Worm (Caenorhabditis elegans) whole organism, L4 larva: ENCODE data around the gene EEED8.14.
A peak's percentile ranks its signal among the peaks of the same experiment; 100 is the strongest.

Source experiments
- D1046.2 ChIP-seq: fragments of 200-800 bp; sonication (Bioruptor generic); IDR thresholded peaks from 2 replicates; pipeline ENCODE4 v1.3.6; 2022; ENCODE audit warnings: missing genetic modification characterization, missing compliant biosample characterization
- F10B5.3 ChIP-seq: sonication (generic microtip); optimal IDR thresholded peaks from 2 replicates; lab custom pipeline; 2016; ENCODE audit warnings: mild to moderate bottlenecking, missing genetic modification characterization, missing compliant biosample characterization
- F37D6.2 ChIP-seq: sonication (generic microtip); optimal IDR thresholded peaks from 2 replicates; lab custom pipeline; 2016; ENCODE audit warnings: mild to moderate bottlenecking, missing genetic modification characterization, missing compliant biosample characterization
- T20F7.1 ChIP-seq: fragments of 200-800 bp; sonication (Bioruptor generic); optimal IDR thresholded peaks from 2 replicates; lab custom pipeline; 2018; ENCODE audit warnings: mild to moderate bottlenecking, missing genetic modification characterization, missing compliant biosample characterization
- Y75B8A.6 ChIP-seq: fragments of 200-800 bp; sonication (Bioruptor generic); IDR thresholded peaks from 2 replicates; pipeline ENCODE4 v1.3.6; 2022; ENCODE audit warnings: missing genetic modification reagents, missing genetic modification characterization, missing compliant biosample characterization
- aha-1 ChIP-seq: fragments of 150-350 bp; peaks from one replicate; lab custom pipeline; 2014; ENCODE audit warnings: missing biosample characterization, missing genetic modification characterization
- cey-2 ChIP-seq: sonication (generic microtip); optimal IDR thresholded peaks from 3 replicates; lab custom pipeline; 2017; ENCODE audit warnings: missing genetic modification characterization, mild to moderate bottlenecking, missing compliant biosample characterization, antibody characterized with exemption, borderline replicate concordance; ENCODE audit not compliant: insufficient read depth
- daf-12 ChIP-seq: fragments of 150-350 bp; optimal IDR thresholded peaks from 2 replicates; lab custom pipeline; 2014; ENCODE audit warnings: missing biosample characterization, missing genetic modification reagents, missing genetic modification characterization
- daf-16 ChIP-seq, 3 experiments: sonication (generic microtip); optimal IDR thresholded peaks; 2 replicates each; lab custom pipeline; 2016 to 2017; ENCODE audit warnings: missing genetic modification characterization in 3 of 3, missing genetic modification reagents in 3 of 3, mild to moderate bottlenecking in 2 of 3, missing compliant biosample characterization in 2 of 3, missing biosample characterization in 1 of 3, moderate library complexity in 1 of 3
- daf-19 ChIP-seq: fragments of 200-800 bp; sonication (Bioruptor generic); conservative IDR thresholded peaks from 2 replicates; pipeline ENCODE4 v1.3.6; 2022; ENCODE audit warnings: missing genetic modification characterization, missing compliant biosample characterization
- daf-8 ChIP-seq: fragments of 200-800 bp; sonication (Bioruptor generic); IDR thresholded peaks from 2 replicates; pipeline ENCODE4 v1.3.6; 2022; ENCODE audit warnings: missing genetic modification characterization, missing compliant biosample characterization
- hlh-11 ChIP-seq: fragments of 200-800 bp; sonication (Bioruptor generic); optimal IDR thresholded peaks from 2 replicates; lab custom pipeline; 2018; ENCODE audit warnings: mild to moderate bottlenecking, missing genetic modification characterization, missing compliant biosample characterization
- hmg-1.1 ChIP-seq: fragments of 200-800 bp; sonication (Bioruptor generic); IDR thresholded peaks from 2 replicates; pipeline ENCODE4 v1.3.6; 2022; ENCODE audit warnings: missing genetic modification reagents, missing genetic modification characterization, missing compliant biosample characterization
- jun-1 ChIP-seq: fragments of 150-350 bp; optimal IDR thresholded peaks from 2 replicates; lab custom pipeline; 2014; ENCODE audit warnings: missing biosample characterization, missing genetic modification reagents, missing genetic modification characterization
- lim-7 ChIP-seq: fragments of 200-800 bp; sonication (Bioruptor generic); IDR thresholded peaks from 2 replicates; pipeline ENCODE4 v1.3.6; 2022; ENCODE audit warnings: missing genetic modification characterization, missing compliant biosample characterization
- lin-13 ChIP-seq: fragments of 150-350 bp; optimal IDR thresholded peaks from 2 replicates; lab custom pipeline; 2014; ENCODE audit warnings: missing biosample characterization, missing genetic modification reagents, missing genetic modification characterization
- lin-15B ChIP-seq: fragments of 150-350 bp; sonication (generic microtip); optimal IDR thresholded peaks from 3 replicates; lab custom pipeline; 2014; ENCODE audit warnings: missing biosample characterization, missing genetic modification characterization
- mdt-29 ChIP-seq: fragments of 200-800 bp; sonication (Bioruptor generic); IDR thresholded peaks from 2 replicates; pipeline ENCODE4 v1.3.6; 2022; ENCODE audit warnings: missing genetic modification reagents, missing genetic modification characterization, missing compliant biosample characterization
- mep-1 ChIP-seq: fragments of 150-350 bp; sonication (generic microtip); optimal IDR thresholded peaks from 3 replicates; lab custom pipeline; 2014; ENCODE audit warnings: missing biosample characterization, missing genetic modification characterization
- mxl-3 ChIP-seq: fragments of 200-800 bp; sonication (Bioruptor generic); optimal IDR thresholded peaks from 2 replicates; lab custom pipeline; 2018; ENCODE audit warnings: mild to moderate bottlenecking, missing genetic modification characterization, missing compliant biosample characterization
- nhr-102 ChIP-seq: sonication (generic microtip); optimal IDR thresholded peaks from 2 replicates; lab custom pipeline; 2016; ENCODE audit warnings: mild to moderate bottlenecking, missing genetic modification characterization, moderate library complexity, missing compliant biosample characterization
- nhr-237 ChIP-seq: sonication (generic microtip); optimal IDR thresholded peaks from 2 replicates; lab custom pipeline; 2017; ENCODE audit warnings: missing biosample characterization, missing genetic modification characterization
- nhr-25 ChIP-seq: sonication (generic microtip); optimal IDR thresholded peaks from 2 replicates; lab custom pipeline; 2017; ENCODE audit warnings: missing genetic modification characterization, mild to moderate bottlenecking, missing compliant biosample characterization, antibody characterized with exemption, moderate library complexity, borderline replicate concordance; ENCODE audit not compliant: insufficient read depth
- nhr-28 ChIP-seq: fragments of 150-350 bp; optimal IDR thresholded peaks from 2 replicates; lab custom pipeline; 2014; ENCODE audit warnings: missing biosample characterization, missing genetic modification characterization
- nhr-48 ChIP-seq: sonication (generic microtip); optimal IDR thresholded peaks from 2 replicates; lab custom pipeline; 2016; ENCODE audit warnings: mild to moderate bottlenecking, missing genetic modification characterization, missing compliant biosample characterization
- pqm-1 ChIP-seq: sonication (generic microtip); optimal IDR thresholded peaks from 2 replicates; lab custom pipeline; 2017; ENCODE audit warnings: missing biosample characterization, missing genetic modification characterization
- tra-1 ChIP-seq: fragments of 200-800 bp; sonication (Bioruptor generic); IDR thresholded peaks from 2 replicates; pipeline ENCODE4 v1.3.6; 2022; ENCODE audit warnings: missing genetic modification reagents, missing genetic modification characterization, missing compliant biosample characterization
- unc-130 ChIP-seq: sonication (generic microtip); optimal IDR thresholded peaks from 2 replicates; lab custom pipeline; 2016; ENCODE audit warnings: missing genetic modification reagents, missing genetic modification characterization, missing compliant biosample characterization
- unc-62 ChIP-seq, 3 experiments: fragments of 150-350 bp in 1 of 3; sonication (generic microtip); optimal IDR thresholded peaks in 2 of 3; peaks in 1 of 3; 1 replicate in 1 of 3; 2 replicates in 2 of 3; lab custom pipeline; 2014 to 2017; ENCODE audit warnings: missing biosample characterization in 3 of 3, missing genetic modification characterization in 3 of 3, missing genetic modification reagents in 3 of 3, missing genotype in 1 of 3
- vab-7 ChIP-seq: fragments of 200-800 bp; sonication (Bioruptor generic); IDR thresholded peaks from 2 replicates; pipeline ENCODE4 v1.3.6; 2022; ENCODE audit warnings: missing genetic modification reagents, missing genetic modification characterization, missing compliant biosample characterization
- zfp-2 ChIP-seq: sonication (generic microtip); optimal IDR thresholded peaks from 2 replicates; lab custom pipeline; 2016; ENCODE audit warnings: mild to moderate bottlenecking, missing genetic modification characterization, missing compliant biosample characterization

Gene EEED8.14

DNA sequence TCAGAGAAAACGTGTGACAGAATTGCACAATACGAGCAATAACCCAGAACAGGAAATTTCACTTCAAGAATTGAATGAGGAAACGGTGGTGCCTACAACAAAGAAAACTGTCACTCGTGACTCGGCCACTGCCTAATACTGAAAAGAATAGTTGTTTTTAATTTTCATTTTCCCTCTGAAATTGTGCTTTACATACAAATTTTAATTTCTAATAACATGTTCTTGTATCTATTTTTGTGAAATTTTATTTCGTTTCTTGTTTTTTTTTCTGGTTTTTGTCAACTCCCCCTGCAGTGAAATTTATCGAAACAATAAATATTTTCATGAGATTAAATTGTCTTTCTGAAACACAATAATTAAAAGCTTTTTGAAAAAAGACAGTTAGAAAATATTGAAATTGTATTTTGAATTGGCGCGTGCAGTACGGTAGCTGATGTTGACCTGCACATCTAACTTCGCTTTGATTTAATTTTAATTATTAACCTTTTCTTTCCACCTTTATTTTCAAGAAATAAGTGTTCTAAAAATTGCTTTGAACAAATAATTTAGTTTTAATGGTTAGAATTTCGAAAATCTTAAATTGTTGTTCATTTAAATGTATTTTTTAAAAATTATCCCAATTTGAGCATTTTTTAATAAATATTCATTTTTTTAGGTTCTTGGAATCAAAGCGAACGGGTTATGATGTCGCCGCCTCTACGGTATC lies 42.0 kb upstream of the EEED8.14 start, which contains the start of gene daz-1:
daz-1 (plus strand) TSS at position 656 of the 706 bp plus-strand sequence.
- TF ChIP-seq unc-130 (GFP tag; lab: Kevin White, UChicago) (peak; percentile 18), Y75B8A.6 (no peak), unc-62 (GFP tag; optimal IDR thresholded peaks at IDR 0.05 in 1 of 2; lab: Kevin White, UChicago) (peak in 1 of 2 experiments; percentile 91), unc-62 (tag; optimal IDR thresholded peaks at IDR 0.05; lab: Kevin White, UChicago) (no peak)
- TF ChIP-seq, all 104 proteins: peak for 2

DNA sequence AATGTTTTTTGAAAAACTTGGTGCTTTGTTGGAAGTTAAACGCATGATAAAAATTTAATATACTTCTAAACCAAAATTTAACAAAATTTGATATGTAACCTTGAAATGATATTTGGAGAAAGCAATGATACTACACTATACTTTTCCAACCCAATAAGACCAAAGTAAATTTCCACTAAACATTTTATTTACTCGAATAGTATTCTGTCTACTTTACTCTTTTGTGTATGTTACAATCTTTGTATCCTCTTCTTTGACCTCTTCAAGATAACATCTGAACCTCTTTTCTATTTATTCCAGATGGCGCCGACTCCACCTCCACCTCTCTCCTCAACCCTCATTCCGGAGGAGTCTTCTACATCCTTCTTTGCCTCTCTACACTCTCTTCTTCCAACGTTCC lies 39.7 kb upstream of the EEED8.14 start, which contains the start of gene dhs-5:
dhs-5 (plus strand) TSS at position 301 of the 400 bp plus-strand sequence.
- no peak for TF ChIP-seq lin-13 (GFP tag; lab: Kevin White, UChicago)
- no peak for TF ChIP-seq tra-1 (GFP tag; lab: Robert Waterston, UW)
- TF ChIP-seq jun-1 (tag; lab: Kevin White, UChicago) = no peak
- TF ChIP-seq, all 104 proteins: peak for 0

ce11 chrII:5451278-5451677 lies 37.4 kb upstream of the EEED8.14 start:
- TF ChIP-seq vab-7 = no peak
- peak; percentile 82 for TF ChIP-seq aha-1 (tag; lab: Kevin White, UChicago)

ce11 chrII:5449620-5450019 lies 35.8 kb upstream of the EEED8.14 start:
- peak; percentile 79 for TF ChIP-seq nhr-28
- peak in 1 of 2 experiments; percentile 82 for TF ChIP-seq unc-62 (GFP tag; optimal IDR thresholded peaks at IDR 0.05 in 1 of 2; lab: Kevin White, UChicago)
- TF ChIP-seq unc-62 (tag; optimal IDR thresholded peaks at IDR 0.05; lab: Kevin White, UChicago) = no peak
- no peak for TF ChIP-seq nhr-25 (tag; lab: Kevin White, UChicago)

ce11 chrII:5449219-5449618 lies 35.4 kb upstream of the EEED8.14 start:
- TF ChIP-seq nhr-28 = no peak
- TF ChIP-seq jun-1 (tag; lab: Kevin White, UChicago) = no peak
- TF ChIP-seq mdt-29 = no peak
- TF ChIP-seq nhr-102 (tag; lab: Kevin White, UChicago) = no peak
- peak in 1 of 2 experiments; percentile 87 for TF ChIP-seq daf-16 (GFP tag; optimal IDR thresholded peaks at IDR 0.05; lab: Kevin White, UChicago)
- TF ChIP-seq daf-16 (tag; optimal IDR thresholded peaks at IDR 0.05; lab: Kevin White, UChicago) = no peak
- no peak for TF ChIP-seq mep-1 (tag; lab: Kevin White, UChicago)
- no peak for TF ChIP-seq lin-15B (tag; lab: Kevin White, UChicago)
- TF ChIP-seq daf-12 (tag; lab: Kevin White, UChicago) = no peak
- peak; percentile 52 for TF ChIP-seq mxl-3 (GFP tag; lab: Kevin White, UChicago)
- TF ChIP-seq F10B5.3 (tag; lab: Kevin White, UChicago) = no peak
- no peak for TF ChIP-seq lin-13 (GFP tag; lab: Kevin White, UChicago)
- no peak for TF ChIP-seq T20F7.1 (GFP tag; lab: Kevin White, UChicago)
- TF ChIP-seq vab-7 = no peak

DNA sequence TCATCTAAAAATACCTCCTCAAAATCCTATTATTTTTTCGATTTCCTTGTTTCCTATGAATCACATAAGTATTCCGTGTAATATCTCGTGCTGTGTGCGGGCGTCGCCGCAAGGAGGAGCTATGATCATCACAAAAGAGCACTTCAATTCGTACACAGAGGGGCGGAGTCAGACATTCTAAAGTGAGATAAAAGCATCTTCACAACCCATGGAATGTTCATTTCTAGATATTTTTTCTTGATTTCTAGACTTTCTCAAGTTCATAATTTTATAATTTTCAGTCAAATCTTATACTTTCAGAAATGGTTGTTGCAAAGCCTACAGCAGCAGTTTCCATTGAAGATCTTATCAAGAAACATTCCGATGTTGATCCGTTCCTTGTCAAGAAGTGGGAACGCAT lies 33.5 kb upstream of the EEED8.14 start, which contains the start of gene cex-1:
cex-1 (plus strand) TSS at position 301 of the 400 bp plus-strand sequence.
- TF ChIP-seq cey-2 (tag; lab: Kevin White, UChicago) (no peak), nhr-48 (tag; lab: Kevin White, UChicago) (no peak), F37D6.2 (tag; lab: Kevin White, UChicago) (no peak), daf-19 (GFP tag; lab: Robert Waterston, UW) (no peak), nhr-25 (tag; lab: Kevin White, UChicago) (no peak), nhr-237 (tag; lab: Kevin White, UChicago) (no peak), lim-7 (GFP tag; lab: Robert Waterston, UW) (no peak), unc-130 (GFP tag; lab: Kevin White, UChicago) (no peak), daf-8 (GFP tag; lab: Robert Waterston, UW) (no peak), hlh-11 (no peak), pqm-1 (tag; lab: Kevin White, UChicago) (no peak), mxl-3 (GFP tag; lab: Kevin White, UChicago) (no peak), zfp-2 (tag; lab: Kevin White, UChicago) (no peak), hmg-1.1 (GFP tag; lab: Robert Waterston, UW) (no peak), D1046.2 (no peak)
